Fruit fly (Drosophila melanogaster) whole organism, embryonic: ENCODE data around the gene CG46309.

Experiments
- BEAF-32 ChIP-seq: fragments of 200-800 bp; sonication (Bioruptor generic); optimal IDR thresholded peaks from 3 replicates; lab custom pipeline; 2017; ENCODE audit warnings: missing biosample characterization, missing genetic modification characterization, mild to moderate bottlenecking, moderate library complexity, missing genetic modification reagents
- CG10147 ChIP-seq: fragments of 200-800 bp; sonication (Bioruptor generic); optimal IDR thresholded peaks from 2 replicates; lab custom pipeline; 2019; ENCODE audit warnings: missing biosample characterization, mild to moderate bottlenecking, missing genetic modification characterization, moderate library complexity
- CG12104 ChIP-seq: fragments of 200-800 bp; sonication (Bioruptor generic); optimal IDR thresholded peaks from 3 replicates; lab custom pipeline; 2016; ENCODE audit warnings: missing biosample characterization, missing genetic modification characterization
- CG12299 ChIP-seq: fragments of 200-800 bp; sonication (Bioruptor generic); optimal IDR thresholded peaks from 2 replicates; lab custom pipeline; 2018; ENCODE audit warnings: missing biosample characterization, mild to moderate bottlenecking, missing genetic modification characterization
- CG17829 ChIP-seq: fragments of 200-800 bp; optimal IDR thresholded peaks from 2 replicates; lab custom pipeline; 2019; ENCODE audit warnings: missing biosample characterization, mild to moderate bottlenecking, missing genetic modification characterization, moderate library complexity
- CG17912 ChIP-seq: fragments of 200-800 bp; sonication (Bioruptor generic); optimal IDR thresholded peaks from 2 replicates; lab custom pipeline; 2018; ENCODE audit warnings: missing biosample characterization, mild to moderate bottlenecking, missing genetic modification characterization
- CG2120 ChIP-seq: fragments of 200-800 bp; sonication (Bioruptor generic); optimal IDR thresholded peaks from 3 replicates; lab custom pipeline; 2016; ENCODE audit warnings: missing biosample characterization, missing genetic modification characterization
- CG2889 ChIP-seq: fragments of 200-800 bp; sonication (Bioruptor generic); IDR thresholded peaks from 3 replicates; pipeline ENCODE4 v1.3.6; 2022; ENCODE audit warnings: missing biosample characterization, missing genetic modification characterization
- CG3163 ChIP-seq: fragments of 200-800 bp; sonication (Bioruptor generic); optimal IDR thresholded peaks from 3 replicates; lab custom pipeline; 2016; ENCODE audit warnings: missing biosample characterization, missing genetic modification characterization
- CG3847 ChIP-seq: fragments of 200-800 bp; sonication (Bioruptor generic); IDR thresholded peaks from 2 replicates; pipeline ENCODE4 v1.3.6; 2022; ENCODE audit warnings: missing biosample characterization, missing genetic modification characterization
- CG3995 ChIP-seq: fragments of 200-800 bp; sonication (Bioruptor generic); optimal IDR thresholded peaks from 3 replicates; lab custom pipeline; 2016; ENCODE audit warnings: missing biosample characterization, missing genetic modification characterization
- CG4328 ChIP-seq: fragments of 200-800 bp; sonication (Bioruptor generic); optimal IDR thresholded peaks from 3 replicates; lab custom pipeline; 2017; ENCODE audit warnings: missing biosample characterization, missing genetic modification reagents, missing genetic modification characterization
- CG43689 ChIP-seq: fragments of 200-800 bp; sonication (Bioruptor generic); IDR thresholded peaks from 2 replicates; pipeline ENCODE4 v1.3.6; 2022; ENCODE audit warnings: missing biosample characterization, missing genetic modification characterization
- CG6689 ChIP-seq: fragments of 200-800 bp; sonication (Bioruptor generic); IDR thresholded peaks from 2 replicates; pipeline ENCODE4 v1.3.6; 2022; ENCODE audit warnings: missing biosample characterization, missing genetic modification characterization
- CG6854 ChIP-seq: fragments of 200-800 bp; sonication (Bioruptor generic); optimal IDR thresholded peaks from 3 replicates; lab custom pipeline; 2017; ENCODE audit warnings: missing biosample characterization, mild to moderate bottlenecking, missing genetic modification characterization
- CG9609 ChIP-seq: fragments of 200-800 bp; sonication (Bioruptor generic); optimal IDR thresholded peaks from 3 replicates; lab custom pipeline; 2016; ENCODE audit warnings: missing biosample characterization, missing genetic modification characterization
- CHES-1-like ChIP-seq: fragments of 200-800 bp; sonication (Bioruptor generic); optimal IDR thresholded peaks from 2 replicates; lab custom pipeline; 2016; ENCODE audit warnings: missing biosample characterization, missing genetic modification characterization
- D19A ChIP-seq: fragments of 200-800 bp; optimal IDR thresholded peaks from 3 replicates; lab custom pipeline; 2019; ENCODE audit warnings: missing biosample characterization, mild to moderate bottlenecking, missing genetic modification characterization, moderate library complexity
- Deaf1 ChIP-seq: fragments of 200-800 bp; optimal IDR thresholded peaks from 3 replicates; lab custom pipeline; 2019; ENCODE audit warnings: missing biosample characterization, mild to moderate bottlenecking, missing genetic modification characterization, moderate library complexity
- Dip3 ChIP-seq: fragments of 200-800 bp; sonication (Bioruptor generic); optimal IDR thresholded peaks from 3 replicates; lab custom pipeline; 2016; ENCODE audit warnings: missing biosample characterization, missing genetic modification characterization
- Dp ChIP-seq: fragments of 200-800 bp; sonication (Bioruptor generic); optimal IDR thresholded peaks from 2 replicates; lab custom pipeline; 2018; ENCODE audit warnings: missing biosample characterization, mild to moderate bottlenecking, missing genetic modification characterization, moderate library complexity
- HmgZ ChIP-seq: fragments of 200-800 bp; sonication (Bioruptor generic); optimal IDR thresholded peaks from 2 replicates; lab custom pipeline; 2018; ENCODE audit warnings: missing biosample characterization, mild to moderate bottlenecking, missing genetic modification characterization
- Hmx ChIP-seq: fragments of 200-800 bp; sonication (Bioruptor generic); optimal IDR thresholded peaks from 2 replicates; lab custom pipeline; 2016; ENCODE audit warnings: missing biosample characterization, missing genetic modification characterization
- Hr39 ChIP-seq: fragments of >200 bp; optimal IDR thresholded peaks from 2 replicates; lab custom pipeline; 2017
- Hr51 ChIP-seq, 2 experiments: fragments of 200-800 bp; sonication (Bioruptor generic); optimal IDR thresholded peaks; 2 replicates in 1 of 2; 3 replicates in 1 of 2; lab custom pipeline; 2016 to 2018; ENCODE audit warnings: missing biosample characterization in 2 of 2, missing genetic modification characterization in 2 of 2, mild to moderate bottlenecking in 1 of 2, moderate library complexity in 1 of 2
- Jarid2 ChIP-seq: fragments of 200-800 bp; sonication (Bioruptor generic); optimal IDR thresholded peaks from 3 replicates; lab custom pipeline; 2017; ENCODE audit warnings: mild to moderate bottlenecking, missing biosample characterization, missing genetic modification reagents, missing genetic modification characterization
- Meics ChIP-seq: fragments of 200-800 bp; sonication (Bioruptor generic); optimal IDR thresholded peaks from 2 replicates; lab custom pipeline; 2017; ENCODE audit warnings: missing biosample characterization, mild to moderate bottlenecking, missing genetic modification characterization
- Mes4 ChIP-seq: fragments of 200-800 bp; sonication (Bioruptor generic); optimal IDR thresholded peaks from 2 replicates; lab custom pipeline; 2016; ENCODE audit warnings: missing biosample characterization, missing genetic modification characterization
- Myb ChIP-seq: fragments of 200-800 bp; sonication (Bioruptor generic); optimal IDR thresholded peaks from 2 replicates; lab custom pipeline; 2016; ENCODE audit warnings: missing biosample characterization, missing genetic modification characterization
- NC2α ChIP-seq: fragments of 200-800 bp; sonication (Bioruptor generic); optimal IDR thresholded peaks from 2 replicates; lab custom pipeline; 2016; ENCODE audit warnings: missing biosample characterization, missing genetic modification characterization
- Tbp ChIP-seq: fragments of >200 bp; optimal IDR thresholded peaks from 2 replicates; lab custom pipeline; 2018; ENCODE audit warnings: missing biosample characterization, missing genetic modification characterization
- ato ChIP-seq: fragments of 200-800 bp; sonication (Bioruptor generic); IDR thresholded peaks from 2 replicates; pipeline ENCODE4 v1.3.6; 2022; ENCODE audit warnings: missing biosample characterization, missing genetic modification characterization; ENCODE audit not compliant: partially characterized antibody
- cas ChIP-seq: fragments of 200-800 bp; sonication (Bioruptor generic); IDR thresholded peaks from 2 replicates; pipeline ENCODE4 v1.3.6; 2022; ENCODE audit warnings: missing biosample characterization, missing genetic modification characterization
- dan ChIP-seq: fragments of 200-800 bp; sonication (Bioruptor generic); IDR thresholded peaks from 2 replicates; pipeline ENCODE4 v1.3.6; 2022; ENCODE audit warnings: missing biosample characterization, missing genetic modification characterization
- dimm ChIP-seq: fragments of 200-800 bp; sonication (Bioruptor generic); IDR thresholded peaks from 2 replicates; pipeline ENCODE4 v1.3.6; 2022; ENCODE audit warnings: missing biosample characterization, missing genetic modification characterization
- dmrt11E ChIP-seq: fragments of 200-800 bp; sonication (Bioruptor generic); optimal IDR thresholded peaks from 3 replicates; lab custom pipeline; 2018; ENCODE audit warnings: missing biosample characterization, mild to moderate bottlenecking, missing genetic modification characterization, moderate library complexity
- dysf ChIP-seq: fragments of 200-800 bp; sonication (Bioruptor generic); IDR thresholded peaks from 3 replicates; pipeline ENCODE4 v1.3.6; 2022; ENCODE audit warnings: missing biosample characterization, missing genetic modification characterization
- hth ChIP-seq: fragments of >200 bp; optimal IDR thresholded peaks from 2 replicates; lab custom pipeline; 2017; ENCODE audit warnings: inconsistent platforms
- peb ChIP-seq: fragments of 200-800 bp; sonication (Bioruptor generic); IDR thresholded peaks from 2 replicates; pipeline ENCODE4 v1.3.6; 2022; ENCODE audit warnings: missing biosample characterization, missing genetic modification characterization
- pnt ChIP-seq: fragments of 200-800 bp; sonication (Bioruptor generic); optimal IDR thresholded peaks from 3 replicates; lab custom pipeline; 2016; ENCODE audit warnings: missing biosample characterization, missing genetic modification characterization
- pum ChIP-seq: fragments of 200-800 bp; sonication (Bioruptor generic); optimal IDR thresholded peaks from 2 replicates; lab custom pipeline; 2016; ENCODE audit warnings: missing biosample characterization, missing genetic modification characterization
- row ChIP-seq: fragments of 200-800 bp; sonication (Bioruptor generic); IDR thresholded peaks from 3 replicates; pipeline ENCODE4 v1.3.6; 2022; ENCODE audit warnings: missing biosample characterization, missing genetic modification characterization
- sc ChIP-seq, 3 experiments: fragments of >200 bp in 2 of 3; fragments of 200-800 bp in 1 of 3; sonication (Bioruptor generic) in 1 of 3; optimal IDR thresholded peaks; 2 replicates in 2 of 3; 3 replicates in 1 of 3; lab custom pipeline; 2017; ENCODE audit warnings: mild to moderate bottlenecking in 1 of 3, missing biosample characterization in 1 of 3, missing genetic modification characterization in 1 of 3, missing genetic modification reagents in 1 of 3
- slou ChIP-seq: fragments of 200-800 bp; sonication (Bioruptor generic); optimal IDR thresholded peaks from 3 replicates; lab custom pipeline; 2016; ENCODE audit warnings: missing biosample characterization, missing genetic modification characterization
- sug ChIP-seq: fragments of 200-800 bp; optimal IDR thresholded peaks from 2 replicates; lab custom pipeline; 2019; ENCODE audit warnings: missing biosample characterization, mild to moderate bottlenecking, missing genetic modification characterization, moderate library complexity
- tgo ChIP-seq: fragments of 200-800 bp; sonication (Bioruptor generic); IDR thresholded peaks from 3 replicates; pipeline ENCODE4 v1.3.6; 2022; ENCODE audit warnings: missing biosample characterization, missing genetic modification characterization
- twi ChIP-seq: fragments of 200-800 bp; optimal IDR thresholded peaks from 2 replicates; lab custom pipeline; 2019; ENCODE audit warnings: missing biosample characterization, mild to moderate bottlenecking, missing genetic modification characterization, moderate library complexity
- wdn ChIP-seq: fragments of 200-800 bp; sonication (Bioruptor generic); IDR thresholded peaks from 2 replicates; pipeline ENCODE4 v1.3.6; 2022; ENCODE audit warnings: missing biosample characterization, missing genetic modification characterization
- z ChIP-seq: fragments of 200-800 bp; sonication (Bioruptor generic); IDR thresholded peaks from 3 replicates; pipeline ENCODE4 v1.3.6; 2022; ENCODE audit warnings: missing biosample characterization, missing genetic modification characterization
- zf30C ChIP-seq: fragments of 200-800 bp; sonication (Bioruptor generic); optimal IDR thresholded peaks from 3 replicates; lab custom pipeline; 2018; ENCODE audit warnings: missing biosample characterization, mild to moderate bottlenecking, missing genetic modification characterization

Gene CG46309

DNA sequence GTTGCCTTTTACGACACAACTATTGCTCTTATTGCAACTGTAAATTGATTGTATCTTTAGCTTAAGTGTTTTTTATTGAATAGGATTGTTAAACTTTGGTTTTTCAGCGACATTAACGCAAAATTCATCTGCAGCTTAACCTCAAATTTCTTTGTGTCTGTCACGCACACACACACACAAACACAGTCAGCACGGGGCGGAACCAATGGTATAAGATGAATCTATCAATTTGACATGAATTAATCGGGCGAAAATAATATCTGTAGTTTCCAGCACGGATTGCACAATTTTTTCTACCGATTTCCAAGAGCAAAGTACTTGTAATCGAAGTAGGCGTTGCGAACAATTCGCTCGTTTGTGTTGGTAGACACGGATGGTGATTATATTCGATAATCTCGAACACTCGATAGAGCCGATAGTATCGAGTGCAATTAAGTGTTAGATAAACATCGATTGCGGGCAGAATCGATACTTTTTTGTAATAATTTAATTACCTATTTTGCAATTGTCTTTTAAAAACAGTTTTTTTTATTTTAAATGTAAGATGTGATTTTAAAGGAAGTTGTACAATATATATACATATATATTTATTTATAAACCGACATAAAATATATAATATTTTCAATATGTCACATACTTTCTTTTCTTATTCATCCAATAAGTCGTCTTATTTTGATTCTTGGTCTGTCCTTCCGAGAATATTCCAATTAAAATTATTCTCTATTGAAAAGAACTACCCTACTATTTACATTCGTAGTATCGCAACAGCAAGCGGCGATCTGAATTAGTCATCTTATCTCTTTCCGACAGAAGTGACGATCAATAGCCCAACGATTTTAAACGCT lies 5.9 kb upstream of the CG46309 start, which contains the start of the genes PRL-1 and EndoGI (continued):
- peak; percentile 72 for TF ChIP-seq CG3995 (GFP tag; lab: Kevin White, UChicago)
- TF ChIP-seq CG3847 (GFP tag; lab: Robert Waterston, UW): peak; percentile 76
- TF ChIP-seq pum (GFP tag; lab: Kevin White, UChicago): no peak
- TF ChIP-seq CG4328 (GFP tag; lab: Kevin White, UChicago): peak; percentile 71
- TF ChIP-seq BEAF-32 (GFP tag; lab: Kevin White, UChicago): peak; percentile 98
- peak; percentile 76 for TF ChIP-seq D19A (tag; lab: Kevin White, UChicago)
- TF ChIP-seq zf30C (GFP tag; lab: Kevin White, UChicago): no peak
- TF ChIP-seq tgo: peak; percentile 74
- TF ChIP-seq slou (GFP tag; lab: Kevin White, UChicago): peak; percentile 74
- TF ChIP-seq CG9609: peak; percentile 8
- TF ChIP-seq sug: peak; percentile 77
- peak; percentile 71 for TF ChIP-seq CG2120 (GFP tag; lab: Kevin White, UChicago)
- peak; percentile 78 for TF ChIP-seq CG12299 (tag; lab: Kevin White, UChicago)
- TF ChIP-seq Hmx (GFP tag; lab: Kevin White, UChicago): no peak
- no peak for TF ChIP-seq NC2α (GFP tag; lab: Kevin White, UChicago)
- TF ChIP-seq z: no peak
- peak; percentile 53 for TF ChIP-seq dmrt11E
- TF ChIP-seq CG2889: no peak; the same call in 2 of the 3 replicates
- peak; percentile 25 for TF ChIP-seq Dip3 (GFP tag; lab: Kevin White, UChicago)
- peak; percentile 93 for TF ChIP-seq row (GFP tag; lab: Robert Waterston, UW)
- peak; percentile 12 to 90 for TF ChIP-seq Hr51 (GFP tag; optimal IDR thresholded peaks at IDR 0.05; lab: Kevin White, UChicago)
- TF ChIP-seq Deaf1 (tag; lab: Kevin White, UChicago): peak; percentile 62
- peak; percentile 80 for TF ChIP-seq CG10147 (GFP tag; lab: Kevin White, UChicago)
- no peak for TF ChIP-seq CG43689 (GFP tag; lab: Robert Waterston, UW)
- peak; percentile 54 for TF ChIP-seq twi
- no peak for TF ChIP-seq Tbp (GFP tag; lab: Kevin White, UChicago)
- TF ChIP-seq hth (lab: Kevin White, UChicago): no peak
- peak; percentile 100 for TF ChIP-seq ato (GFP tag; lab: Robert Waterston, UW)
- TF ChIP-seq dimm (GFP tag; lab: Robert Waterston, UW): no peak
- TF ChIP-seq sc (optimal IDR thresholded peaks at IDR 0.05; lab: Kevin White, UChicago): no peak
- TF ChIP-seq sc (GFP tag; optimal IDR thresholded peaks at IDR 0.05; lab: Kevin White, UChicago): no peak
- TF ChIP-seq Mes4 (GFP tag; lab: Kevin White, UChicago): no peak
- TF ChIP-seq CG17912 (GFP tag; lab: Kevin White, UChicago): no peak
- TF ChIP-seq CG3163: peak; percentile 31
- TF ChIP-seq pnt (GFP tag; lab: Kevin White, UChicago): no peak
- TF ChIP-seq cas (GFP tag; lab: Robert Waterston, UW): 0 out of 2 replicates have a peak, but pooled peaks have one; percentile 44
- peak; percentile 71 for TF ChIP-seq wdn (GFP tag; lab: Robert Waterston, UW)
- no peak for TF ChIP-seq CHES-1-like (GFP tag; lab: Kevin White, UChicago)
- peak; percentile 74 for TF ChIP-seq CG12104 (GFP tag; lab: Kevin White, UChicago)
- peak; percentile 48 for TF ChIP-seq Dp (GFP tag; lab: Kevin White, UChicago)
- peak; percentile 91 for TF ChIP-seq CG17829
- peak; percentile 83; the same call in 1 of the 2 replicates for TF ChIP-seq CG6689
- TF ChIP-seq Hr39 (lab: Kevin White, UChicago): no peak
- TF ChIP-seq dysf (GFP tag; lab: Robert Waterston, UW): peak; percentile 79; the same call in 1 of the 3 replicates
- peak; percentile 36 for TF ChIP-seq HmgZ (tag; lab: Kevin White, UChicago)
- TF ChIP-seq peb (GFP tag; lab: Robert Waterston, UW): peak; percentile 26; the same call in 1 of the 2 replicates
- TF ChIP-seq Meics: peak; percentile 80
- TF ChIP-seq Myb (GFP tag; lab: Kevin White, UChicago): peak; percentile 41
- TF ChIP-seq CG6854 (GFP tag; lab: Kevin White, UChicago): peak; percentile 68
- no peak for TF ChIP-seq dan
- peak; percentile 11 for TF ChIP-seq Jarid2
